Fruit fly (Drosophila melanogaster): ENCODE data around the gene PolE1.

PolE1 gene

DNA sequence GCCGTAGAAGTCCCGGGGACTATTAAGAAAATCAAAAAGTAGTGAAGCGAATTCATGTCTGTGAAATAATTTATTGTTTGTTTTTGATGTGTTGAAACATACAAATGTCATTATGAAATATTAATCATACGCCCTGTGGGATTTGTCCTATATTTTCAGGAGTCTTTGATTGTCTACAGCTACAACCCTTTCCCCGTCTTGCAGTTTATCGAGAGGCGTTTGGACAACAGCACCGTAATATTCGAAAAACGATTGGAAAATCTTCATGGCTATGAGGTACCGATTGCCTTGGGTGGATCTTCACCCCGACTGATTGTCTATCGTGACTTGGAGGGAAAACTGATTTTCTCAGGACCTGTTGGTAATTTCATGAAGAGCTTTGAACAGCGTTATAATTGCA lies 55.7 kb downstream of the PolE1 start, which contains the start of gene CG17380:
TSS of gene CG17380 (minus strand) at position 101 of the 400 bp plus-strand sequence.
- TF ChIP-seq Ets65A (GFP tag) (no peak), CG10366 (GFP tag; IDR thresholded peaks at IDR 0.05) (no peak), gce (GFP tag; IDR thresholded peaks at IDR 0.05) (no peak), Fer3 (tag; optimal IDR thresholded peaks at IDR 0.05) (no peak), dmrt99B (tag; optimal IDR thresholded peaks at IDR 0.05) (no peak), CG11696 (GFP tag; IDR thresholded peaks at IDR 0.05) (no peak), CG6654 (GFP tag; optimal IDR thresholded peaks at IDR 0.05) (no peak), Spps (tag; optimal IDR thresholded peaks at IDR 0.05) (no peak), CG1647 (GFP tag; optimal IDR thresholded peaks at IDR 0.05) (no peak), ranshi (GFP tag; IDR thresholded peaks at IDR 0.05) (no peak), CG11723 (GFP tag; optimal IDR thresholded peaks at IDR 0.05) (no peak), CHES-1-like (GFP tag; optimal IDR thresholded peaks at IDR 0.05) (no peak), Adf1 (GFP tag; IDR thresholded peaks at IDR 0.05) (no peak), CG6813 (GFP tag; optimal IDR thresholded peaks at IDR 0.05) (no peak)
